Fruit fly (Drosophila melanogaster): ENCODE measurements around the gene CG4161.

DNA sequence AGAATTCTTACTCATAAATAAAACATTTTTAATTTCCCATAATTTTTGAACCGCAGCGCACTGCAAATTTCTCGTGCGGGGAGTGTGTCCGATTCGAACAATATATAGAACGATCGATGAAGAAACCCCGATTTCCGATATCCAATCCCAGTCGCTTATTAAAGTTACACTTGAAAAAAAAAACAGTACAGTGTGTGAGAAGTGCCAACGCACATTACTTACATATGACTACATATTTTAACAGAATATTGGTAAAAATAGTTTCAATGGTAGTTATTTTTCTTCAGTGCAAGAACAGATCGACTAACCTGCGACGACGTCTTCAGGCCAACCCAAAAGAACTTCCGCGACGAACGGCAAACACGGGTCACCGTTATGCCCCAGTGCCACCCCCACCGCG, 29.9 kb downstream of the CG4161 start:
- TF ChIP-seq Myc (optimal IDR thresholded peaks at IDR 0.05) (no peak), ttk (optimal IDR thresholded peaks at IDR 0.05) (no peak), h (optimal IDR thresholded peaks at IDR 0.05) (no peak)
